Fruit fly (Drosophila melanogaster): Measurements from ENCODE around the gene Wdr24.

The Wdr24 gene

dm6 chr3R:29772795-29773331 is 28.0 kb upstream of the Wdr24 start (continued):
- TF ChIP-seq CG13775 (GFP tag; optimal IDR thresholded peaks at IDR 0.05), result no peak
- peak; percentile 79 for TF ChIP-seq klu (GFP tag; IDR thresholded peaks at IDR 0.05)
- TF ChIP-seq GATAe (GFP tag; conservative IDR thresholded peaks at IDR 0.05), result peak; percentile 38
- no peak for TF ChIP-seq HLH54F (GFP tag; optimal IDR thresholded peaks at IDR 0.05)
- no peak for TF ChIP-seq Sry-β (GFP tag; optimal IDR thresholded peaks at IDR 0.05)
- TF ChIP-seq Doc3 (GFP tag; IDR thresholded peaks at IDR 0.05; ENCODE audit: partially characterized antibody), result 0 out of 3 replicates have a peak, but pooled peaks have one; percentile 35
- TF ChIP-seq nerfin-1 (tag; optimal IDR thresholded peaks at IDR 0.05), result peak; percentile 86
- no peak for TF ChIP-seq CG12744 (GFP tag; optimal IDR thresholded peaks at IDR 0.05)
- TF ChIP-seq Fer1 (GFP tag; optimal IDR thresholded peaks at IDR 0.05), result peak; percentile 64
- no peak for TF ChIP-seq Dref (GFP tag; IDR thresholded peaks at IDR 0.05)
- no peak for TF ChIP-seq Gug (GFP tag; IDR thresholded peaks at IDR 0.05)
- TF ChIP-seq E2f2 (GFP tag; IDR thresholded peaks at IDR 0.05), result 0 out of 2 replicates have a peak, but pooled peaks have one; percentile 20
- TF ChIP-seq CG17361 (GFP tag; IDR thresholded peaks at IDR 0.05), result no peak
- peak; percentile 55; the same call in 1 of the 3 replicates for TF ChIP-seq Dbx (GFP tag; IDR thresholded peaks at IDR 0.05)
- 0 out of 2 replicates have a peak, but pooled peaks have one; percentile 61 for TF ChIP-seq CG16779 (GFP tag; IDR thresholded peaks at IDR 0.05)
- TF ChIP-seq CG6791 (GFP tag; IDR thresholded peaks at IDR 0.05; ENCODE audit: partially characterized antibody), result no peak; the same call in 2 of the 3 replicates
- peak; percentile 61; the same call in 1 of the 2 replicates for TF ChIP-seq CG13287 (GFP tag; IDR thresholded peaks at IDR 0.05; ENCODE audit: partially characterized antibody)
- TF ChIP-seq pros (GFP tag; optimal IDR thresholded peaks at IDR 0.05), result peak; percentile 69
- TF ChIP-seq HLHmδ (GFP tag; optimal IDR thresholded peaks at IDR 0.05), result no peak
- peak; percentile 35 for TF ChIP-seq nau (GFP tag; optimal IDR thresholded peaks at IDR 0.05)
- no peak; the same call in 1 of the 2 replicates for TF ChIP-seq vvl (GFP tag; IDR thresholded peaks at IDR 0.05)
- TF ChIP-seq Dip2 (GFP tag; IDR thresholded peaks at IDR 0.05), result no peak
- peak; percentile 68 for TF ChIP-seq rib (GFP tag; IDR thresholded peaks at IDR 0.05)
- peak; percentile 28 for TF ChIP-seq dmrt99B (tag; optimal IDR thresholded peaks at IDR 0.05)
- TF ChIP-seq trem (tag; optimal IDR thresholded peaks at IDR 0.05), result no peak
- TF ChIP-seq sna (GFP tag; IDR thresholded peaks at IDR 0.05; ENCODE audit: partially characterized antibody), result peak; percentile 47
- no peak for TF ChIP-seq CG15011 (GFP tag; optimal IDR thresholded peaks at IDR 0.05)
- TF ChIP-seq CG1832 (GFP tag; optimal IDR thresholded peaks at IDR 0.05), result peak; percentile 99
- TF ChIP-seq CG13296 (GFP tag; optimal IDR thresholded peaks at IDR 0.05), result peak; percentile 27
- peak; percentile 25 for TF ChIP-seq her (GFP tag; optimal IDR thresholded peaks at IDR 0.05)
- peak; percentile 69 for TF ChIP-seq Atf6 (GFP tag; IDR thresholded peaks at IDR 0.05)
- no peak; the same call in 1 of the 2 replicates for TF ChIP-seq inv (GFP tag; IDR thresholded peaks at IDR 0.05; ENCODE audit: partially characterized antibody)
- peak; percentile 76 for TF ChIP-seq psq (GFP tag; optimal IDR thresholded peaks at IDR 0.05)
- no peak for TF ChIP-seq CG30020 (tag; optimal IDR thresholded peaks at IDR 0.05)
- peak; percentile 45; the same call in 1 of the 2 replicates for TF ChIP-seq tna (GFP tag; IDR thresholded peaks at IDR 0.05; ENCODE audit: partially characterized antibody)
- peak; percentile 18 for TF ChIP-seq caup (GFP tag; optimal IDR thresholded peaks at IDR 0.05; ENCODE audit: severe bottlenecking)
- TF ChIP-seq gcm2 (GFP tag; optimal IDR thresholded peaks at IDR 0.05), result no peak
- TF ChIP-seq Stat92E (GFP tag; optimal IDR thresholded peaks at IDR 0.05), result peak in 1 of 3 experiments; percentile 19
- peak; percentile 35 for TF ChIP-seq CG3281 (GFP tag; optimal IDR thresholded peaks at IDR 0.05)
- 0 out of 2 replicates have a peak, but pooled peaks have one; percentile 25 for TF ChIP-seq cas (GFP tag; IDR thresholded peaks at IDR 0.05)
- TF ChIP-seq stc (GFP tag; IDR thresholded peaks at IDR 0.05), result peak; percentile 31; the same call in 1 of the 2 replicates
- peak; percentile 6 for TF ChIP-seq bigmax (GFP tag; optimal IDR thresholded peaks at IDR 0.05)
- TF ChIP-seq zfh1 (GFP tag; IDR thresholded peaks at IDR 0.05), result no peak
- TF ChIP-seq br (optimal IDR thresholded peaks at IDR 0.05), result no peak
- peak; percentile 52 for TF ChIP-seq CG15073 (GFP tag; optimal IDR thresholded peaks at IDR 0.05)
- TF ChIP-seq wor (GFP tag; IDR thresholded peaks at IDR 0.05), result no peak
- no peak for TF ChIP-seq dpn (GFP tag; optimal IDR thresholded peaks at IDR 0.05)
- peak; percentile 47 for TF ChIP-seq Scr (GFP tag; IDR thresholded peaks at IDR 0.05; ENCODE audit: partially characterized antibody)
- no peak for TF ChIP-seq Hmx (GFP tag; optimal IDR thresholded peaks at IDR 0.05)
